Fruit fly (Drosophila melanogaster): Measurements from ENCODE around the gene DIP-iota.

The DIP-iota gene

dm6 chr2L:6667719-6668325 lies 46.3 kb upstream of the DIP-iota start, which contains the start of gene Galt (continued):
- no peak for TF ChIP-seq HLH54F (GFP tag; optimal IDR thresholded peaks at IDR 0.05)
- TF ChIP-seq hbn (GFP tag; IDR thresholded peaks at IDR 0.05; ENCODE audit: partially characterized antibody), result peak; percentile 37; the same call in 1 of the 2 replicates
- TF ChIP-seq CG7556 (GFP tag; optimal IDR thresholded peaks at IDR 0.05), result no peak
- TF ChIP-seq gem (tag; optimal IDR thresholded peaks at IDR 0.05), result no peak
- no peak for TF ChIP-seq Poxn (GFP tag; IDR thresholded peaks at IDR 0.05)
- no peak for TF ChIP-seq sisA (GFP tag; IDR thresholded peaks at IDR 0.05)
- TF ChIP-seq Ets65A (GFP tag), result peak; percentile 82
- no peak for TF ChIP-seq Myb (GFP tag; optimal IDR thresholded peaks at IDR 0.05)
- TF ChIP-seq ash1 (GFP tag; optimal IDR thresholded peaks at IDR 0.05), result no peak
- TF ChIP-seq ken (GFP tag; IDR thresholded peaks at IDR 0.05), result no peak
- TF ChIP-seq CG18011 (GFP tag; optimal IDR thresholded peaks at IDR 0.05), result no peak
- TF ChIP-seq CrebB (tag; optimal IDR thresholded peaks at IDR 0.05), result peak; percentile 47
- TF ChIP-seq CG1832 (GFP tag; optimal IDR thresholded peaks at IDR 0.05), result no peak
- no peak for TF ChIP-seq wor (GFP tag; IDR thresholded peaks at IDR 0.05)
- TF ChIP-seq B-H1 (GFP tag; IDR thresholded peaks at IDR 0.05), result no peak; the same call in 2 of the 3 replicates
- no peak for TF ChIP-seq tup (GFP tag; optimal IDR thresholded peaks at IDR 0.05)
- no peak for TF ChIP-seq Kr (GFP tag; optimal IDR thresholded peaks at IDR 0.05)
- TF ChIP-seq tap (tag; optimal IDR thresholded peaks at IDR 0.05), result peak; percentile 26
- peak; percentile 78 for TF ChIP-seq Med (GFP tag)
- TF ChIP-seq CG2120 (GFP tag; optimal IDR thresholded peaks at IDR 0.05), result peak; percentile 59
- no peak for TF ChIP-seq Neu2 (GFP tag; optimal IDR thresholded peaks at IDR 0.05; ENCODE audit: borderline replicate concordance)
- TF ChIP-seq lmd (GFP tag; IDR thresholded peaks at IDR 0.05), result no peak
- TF ChIP-seq CG6813 (GFP tag; optimal IDR thresholded peaks at IDR 0.05), result no peak
- no peak for TF ChIP-seq sr (GFP tag; IDR thresholded peaks at IDR 0.05)
- no peak for TF ChIP-seq mam (GFP tag; optimal IDR thresholded peaks at IDR 0.05)
- TF ChIP-seq CG10431 (GFP tag; optimal IDR thresholded peaks at IDR 0.05), result peak; percentile 38
- TF ChIP-seq CG30431 (GFP tag; optimal IDR thresholded peaks at IDR 0.05), result no peak
- no peak for TF ChIP-seq CG11085 (GFP tag; IDR thresholded peaks at IDR 0.05)
- no peak for TF ChIP-seq Aef1 (GFP tag; IDR thresholded peaks at IDR 0.05)
- TF ChIP-seq CoRest (tag; optimal IDR thresholded peaks at IDR 0.05), result peak; percentile 48
- peak; percentile 53 for TF ChIP-seq stwl (tag; optimal IDR thresholded peaks at IDR 0.05)
- peak in 1 of 3 experiments; percentile 31 for TF ChIP-seq lola (GFP tag; optimal IDR thresholded peaks at IDR 0.05)
- no peak for TF ChIP-seq ara (GFP tag; IDR thresholded peaks at IDR 0.05)
- TF ChIP-seq CG9609 (GFP tag; optimal IDR thresholded peaks at IDR 0.05), result no peak
- TF ChIP-seq vnd (GFP tag; IDR thresholded peaks at IDR 0.05; ENCODE audit: partially characterized antibody), result peak; percentile 70
- TF ChIP-seq CG17612 (GFP tag; IDR thresholded peaks at IDR 0.05), result no peak
- TF ChIP-seq btn (GFP tag; optimal IDR thresholded peaks at IDR 0.05), result no peak
- no peak for TF ChIP-seq cad (GFP tag; optimal IDR thresholded peaks at IDR 0.05)
- no peak for TF ChIP-seq CG33557 (GFP tag; optimal IDR thresholded peaks at IDR 0.05)
- TF ChIP-seq Deaf1 (tag; optimal IDR thresholded peaks at IDR 0.05), result peak; percentile 37
- peak; percentile 2 for TF ChIP-seq Fer3 (tag; optimal IDR thresholded peaks at IDR 0.05)
- TF ChIP-seq CG12071 (GFP tag; optimal IDR thresholded peaks at IDR 0.05), result no peak
- TF ChIP-seq CG7928 (GFP tag; optimal IDR thresholded peaks at IDR 0.05), result no peak
- TF ChIP-seq BEAF-32 (GFP tag; optimal IDR thresholded peaks at IDR 0.05), result peak; percentile 45
- TF ChIP-seq rib (GFP tag; IDR thresholded peaks at IDR 0.05), result no peak
- TF ChIP-seq CG18476 (GFP tag; optimal IDR thresholded peaks at IDR 0.05), result no peak
- no peak for TF ChIP-seq CG12155 (GFP tag; optimal IDR thresholded peaks at IDR 0.05)
- TF ChIP-seq NC2β (GFP tag; optimal IDR thresholded peaks at IDR 0.05), result no peak
- peak; percentile 64 to 85 for TF ChIP-seq Trl (optimal IDR thresholded peaks at IDR 0.05)
- no peak for TF ChIP-seq Trl (GFP tag; optimal IDR thresholded peaks at IDR 0.05)
- TF ChIP-seq shn (GFP tag; optimal IDR thresholded peaks at IDR 0.05), result no peak
